Worm (Caenorhabditis elegans): ENCODE data around the gene srsx-38.

DNA sequence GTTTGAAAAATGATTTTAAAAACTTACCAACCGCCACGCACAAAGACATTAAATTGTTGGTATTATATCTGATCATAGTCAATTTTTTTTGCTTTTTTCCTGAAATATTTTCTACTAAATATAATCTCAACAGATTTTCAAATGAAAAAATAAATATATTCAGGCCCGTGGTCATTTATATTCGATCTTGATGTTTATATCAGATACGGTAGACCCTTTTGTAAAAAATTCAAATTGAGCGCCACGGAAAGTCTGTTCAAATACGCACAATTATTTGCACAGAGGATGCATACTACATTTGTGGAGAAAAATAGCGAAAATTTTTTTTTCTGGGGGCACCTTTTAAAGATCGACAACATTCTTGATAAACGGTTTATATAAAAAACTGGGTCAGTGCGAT lies 14.9 kb downstream of the srsx-38 start, which contains the start of gene T26E4.4:
- TF ChIP-seq ama-1 (optimal IDR thresholded peaks at IDR 0.05) (no peak), unc-55 (GFP tag; optimal IDR thresholded peaks at IDR 0.05) (no peak)

Data from whole organism, late embryonic.